Fruit fly (Drosophila melanogaster): Measurements from ENCODE around the gene CG5697.

The CG5697 gene

DNA sequence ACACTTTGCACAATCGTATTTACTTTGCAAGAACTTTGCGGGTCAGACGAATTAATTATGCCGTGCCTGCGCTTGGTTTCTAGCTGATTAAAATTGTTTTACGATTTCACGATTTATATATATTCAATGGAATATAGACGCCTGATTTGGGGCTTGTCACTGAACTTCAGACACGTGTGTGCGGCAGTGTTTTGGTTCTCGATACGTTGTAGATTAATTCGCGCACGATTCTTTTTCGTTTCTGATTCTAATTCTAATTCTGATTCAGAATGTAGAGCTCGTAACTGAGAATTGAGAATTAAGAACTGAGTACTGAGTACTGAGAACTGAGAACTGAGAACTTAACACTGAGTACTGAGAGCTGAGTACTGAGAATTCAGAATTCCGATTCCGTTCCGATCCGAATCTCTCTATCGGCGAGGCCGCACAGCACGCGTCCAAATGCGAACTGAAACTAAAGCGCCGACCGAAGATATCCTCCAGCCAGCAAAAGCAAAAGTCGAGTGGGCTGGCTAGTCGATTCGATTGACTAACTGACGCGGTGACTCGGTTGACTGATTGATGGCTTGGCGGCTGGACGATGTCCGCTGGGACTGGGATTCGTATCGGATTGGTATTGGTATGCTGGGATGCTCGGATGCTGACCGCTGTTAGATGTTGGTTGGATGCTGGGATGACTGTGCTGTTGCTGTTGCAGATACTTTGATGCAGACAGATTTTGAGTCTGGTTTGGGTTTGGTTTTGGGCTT lies 7.2 kb downstream of the CG5697 start:
- no peak for TF ChIP-seq noc (tag; optimal IDR thresholded peaks at IDR 0.05)

DNA sequence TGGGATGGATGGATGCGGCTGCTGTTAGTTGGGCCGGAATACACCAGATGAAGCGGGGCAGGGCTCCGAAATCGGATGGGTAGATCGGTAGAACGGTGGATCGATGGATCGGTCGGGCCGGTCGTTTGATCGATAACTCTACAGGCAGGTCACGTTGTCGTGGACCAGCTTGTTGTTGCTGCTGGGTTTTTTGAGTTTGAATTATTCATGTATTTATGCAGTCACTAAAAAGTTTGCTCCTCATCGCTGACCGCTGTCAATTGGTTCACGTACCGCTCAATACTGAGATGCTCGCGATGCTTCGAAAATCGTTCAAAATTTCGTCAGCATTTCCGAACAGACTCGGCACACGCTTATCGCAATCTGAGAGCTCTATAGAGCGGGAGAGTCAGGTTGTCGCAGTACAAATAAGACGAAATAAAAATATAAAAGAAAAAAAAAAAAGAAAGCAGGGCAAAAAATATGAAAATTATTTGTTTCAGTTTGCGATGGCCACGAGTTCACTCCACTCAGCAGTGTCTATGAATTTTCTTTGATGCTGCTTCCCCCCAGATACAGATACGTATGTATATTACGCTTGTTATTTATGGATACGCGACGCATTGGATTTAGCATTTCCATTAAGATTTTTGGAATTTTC lies 8.3 kb downstream of the CG5697 start, which contains the start of gene peg:
TSS of gene peg (minus strand) at position 262 of the 640 bp plus-strand sequence.
- no peak for TF ChIP-seq noc (tag; optimal IDR thresholded peaks at IDR 0.05)

DNA sequence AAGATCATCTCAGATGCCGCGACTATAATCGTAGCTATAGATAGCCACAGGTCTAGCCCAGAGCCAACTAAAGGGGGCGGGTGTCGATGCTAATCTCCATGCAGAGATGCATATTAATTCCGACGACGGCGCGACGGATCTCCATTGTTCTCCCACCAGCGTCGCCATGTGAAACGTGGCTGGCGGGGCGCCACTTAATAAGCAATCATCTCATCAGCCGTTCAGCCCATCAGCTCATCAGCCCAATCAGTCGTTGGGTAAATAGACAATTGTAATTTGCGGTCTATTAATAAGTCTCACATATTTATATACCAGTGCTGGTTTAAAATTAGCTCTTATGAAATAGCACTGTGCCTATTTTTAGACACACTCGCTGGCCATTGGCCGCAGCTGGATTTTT lies 9.8 kb downstream of the CG5697 start:
- TF ChIP-seq noc (tag; optimal IDR thresholded peaks at IDR 0.05), result no peak

DNA sequence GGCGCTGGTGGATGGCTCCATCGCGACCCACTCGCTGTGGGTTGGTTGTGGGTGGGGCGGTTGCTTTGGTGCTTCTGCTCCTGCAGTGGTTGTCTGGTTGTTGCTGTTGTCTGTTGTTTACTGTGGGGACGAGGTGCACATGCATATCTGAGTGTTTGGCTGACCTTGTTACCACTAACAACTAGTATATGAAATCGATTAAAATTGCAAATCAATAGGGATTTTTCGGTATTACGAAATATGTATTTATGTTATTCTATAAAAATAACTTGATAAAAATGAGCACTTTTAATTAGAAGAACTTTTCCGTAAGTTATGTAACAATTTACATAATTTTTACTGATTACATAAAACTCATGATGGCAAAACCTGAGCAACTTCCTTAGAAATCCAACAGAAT lies 26.6 kb downstream of the CG5697 start, which contains the start of gene Dhc93AB:
TSS of gene Dhc93AB (minus strand) at position 101 of the 400 bp plus-strand sequence.
- no peak for TF ChIP-seq noc (tag; optimal IDR thresholded peaks at IDR 0.05)

DNA sequence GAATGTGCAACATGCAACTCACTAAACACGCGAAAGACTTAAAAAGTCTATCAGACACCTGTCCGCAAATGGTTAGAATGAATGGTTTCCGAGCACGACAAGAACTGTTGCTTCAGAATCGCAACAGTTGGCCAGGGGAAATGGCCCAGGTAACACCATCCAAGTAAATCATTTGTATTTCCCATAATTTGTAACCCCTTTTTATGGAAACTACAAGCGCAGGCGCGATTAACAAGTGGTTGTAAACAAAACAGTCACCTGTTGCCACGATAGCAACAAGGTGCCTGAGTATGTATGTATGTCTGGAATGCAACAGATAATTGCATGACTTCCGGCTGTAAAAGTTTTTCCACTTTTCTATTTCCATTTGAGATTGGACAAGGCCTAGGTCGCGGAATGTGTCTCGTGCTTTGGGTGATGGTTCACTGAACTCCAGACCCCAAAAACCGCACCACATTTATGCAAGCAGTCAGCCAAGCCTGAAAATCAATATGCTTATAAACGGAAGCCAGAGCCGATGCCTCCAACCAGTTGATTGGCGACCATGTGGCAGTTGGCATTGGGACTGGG lies 27.9 kb downstream of the CG5697 start, which contains the start of gene CG12278:
TSS of gene CG12278 (plus strand) at position 520 of the 570 bp plus-strand sequence.
- TF ChIP-seq noc (tag; optimal IDR thresholded peaks at IDR 0.05), result no peak

DNA sequence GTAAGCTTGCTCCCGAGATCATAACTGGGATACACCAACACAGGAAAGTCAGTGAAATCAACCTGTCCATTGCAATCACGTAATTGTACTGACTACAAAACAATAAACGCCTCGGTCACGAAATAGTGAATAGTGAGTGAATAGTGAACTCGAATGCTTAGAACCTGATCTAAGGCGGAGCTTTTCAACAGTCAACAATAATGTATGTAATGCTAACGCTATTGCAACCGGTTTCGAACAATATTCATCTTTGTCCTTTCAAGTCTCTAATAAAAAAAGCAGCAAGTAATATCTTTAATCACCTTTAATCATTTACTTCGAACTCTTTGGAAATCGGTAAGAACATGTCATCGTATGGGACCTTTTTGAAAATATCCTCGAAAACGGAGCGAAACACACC lies 30.0 kb downstream of the CG5697 start, which contains the start of gene CG31189:
TSS of gene CG31189 (minus strand) at position 101 of the 400 bp plus-strand sequence.
- no peak for TF ChIP-seq noc (tag; optimal IDR thresholded peaks at IDR 0.05)

DNA sequence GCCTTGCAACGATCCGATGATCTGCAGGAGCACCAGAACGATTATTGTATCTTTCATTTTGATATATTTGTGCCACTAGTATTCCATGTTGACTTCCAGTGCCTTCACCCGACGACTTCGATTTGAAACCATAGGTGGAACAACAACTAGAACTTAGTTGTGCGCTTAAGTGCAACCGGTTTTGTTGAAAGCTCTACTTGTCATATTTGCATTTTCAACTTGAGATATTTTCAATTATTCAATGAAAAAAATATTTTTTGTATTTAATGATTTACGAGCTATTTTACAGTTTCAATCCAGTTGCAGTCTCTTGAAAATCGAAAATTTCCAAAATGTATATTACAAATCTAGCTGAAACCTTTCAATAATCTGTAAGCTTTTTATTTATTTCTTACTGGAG lies 31.2 kb downstream of the CG5697 start, which contains the start of gene CG31207:
TSS of gene CG31207 (minus strand) at position 101 of the 400 bp plus-strand sequence.
- TF ChIP-seq noc (tag; optimal IDR thresholded peaks at IDR 0.05), result no peak

DNA sequence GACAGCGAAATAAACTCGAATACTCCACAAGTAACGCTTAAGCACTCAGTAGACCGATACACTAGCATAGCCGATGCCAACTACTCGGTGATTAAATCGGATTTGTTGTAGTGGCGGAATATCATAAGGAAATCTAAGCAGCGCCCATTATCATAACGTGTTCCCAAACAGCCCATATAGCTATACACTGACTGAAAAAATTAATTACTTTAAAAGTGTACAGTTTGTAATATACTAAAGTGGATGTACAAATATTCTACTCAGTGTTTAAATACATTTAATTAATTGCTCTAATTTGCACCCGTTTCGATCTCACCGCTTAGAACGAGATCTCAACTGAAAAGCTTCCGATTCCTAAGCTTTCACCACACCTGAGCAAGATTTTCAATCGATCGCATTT lies 33.0 kb downstream of the CG5697 start, which contains the start of gene CG7079:
TSS of gene CG7079 (minus strand) at position 101 of the 400 bp plus-strand sequence.
- no peak for TF ChIP-seq noc (tag; optimal IDR thresholded peaks at IDR 0.05)

DNA sequence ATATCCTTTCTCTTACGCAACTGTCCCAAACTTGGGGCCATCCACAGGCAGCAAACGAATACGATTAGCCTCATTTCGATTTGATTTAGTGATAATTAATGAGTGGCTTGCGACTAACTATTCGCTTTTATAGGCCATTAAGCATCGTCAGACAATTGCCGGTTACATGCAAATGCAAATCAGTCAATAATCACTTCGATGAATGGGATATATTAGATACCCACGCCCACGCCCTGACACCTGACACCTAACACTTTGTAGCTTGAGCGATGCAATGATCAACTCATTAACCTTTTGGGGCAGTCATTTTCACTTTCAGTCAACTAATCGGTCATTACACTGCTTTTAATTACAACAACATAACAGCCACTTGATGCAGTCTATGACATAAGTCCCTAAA lies 35.1 kb downstream of the CG5697 start, which contains the start of gene Jhbp15:
TSS of gene Jhbp15 (minus strand) at position 101 of the 400 bp plus-strand sequence.
- no peak for TF ChIP-seq noc (tag; optimal IDR thresholded peaks at IDR 0.05)

DNA sequence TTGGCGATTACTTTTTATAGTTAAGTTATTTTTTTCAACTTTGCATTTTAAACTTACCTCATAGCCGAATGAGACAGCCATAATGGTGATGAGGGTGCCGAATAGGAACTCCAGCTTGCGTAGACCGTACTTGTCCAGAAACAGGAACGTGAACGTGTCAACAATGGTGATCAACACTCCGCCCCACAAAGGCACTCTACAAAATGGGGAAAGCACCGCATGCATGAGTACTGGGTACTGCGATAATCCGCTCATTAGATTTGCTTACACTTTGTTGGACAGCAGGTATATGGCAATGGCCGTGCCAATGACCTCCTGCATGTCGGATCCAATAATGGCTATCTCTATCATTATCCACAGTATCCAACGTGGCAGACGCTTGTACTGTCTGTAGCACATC lies 41.8 kb downstream of the CG5697 start:
- TF ChIP-seq noc (tag; optimal IDR thresholded peaks at IDR 0.05), result no peak

DNA sequence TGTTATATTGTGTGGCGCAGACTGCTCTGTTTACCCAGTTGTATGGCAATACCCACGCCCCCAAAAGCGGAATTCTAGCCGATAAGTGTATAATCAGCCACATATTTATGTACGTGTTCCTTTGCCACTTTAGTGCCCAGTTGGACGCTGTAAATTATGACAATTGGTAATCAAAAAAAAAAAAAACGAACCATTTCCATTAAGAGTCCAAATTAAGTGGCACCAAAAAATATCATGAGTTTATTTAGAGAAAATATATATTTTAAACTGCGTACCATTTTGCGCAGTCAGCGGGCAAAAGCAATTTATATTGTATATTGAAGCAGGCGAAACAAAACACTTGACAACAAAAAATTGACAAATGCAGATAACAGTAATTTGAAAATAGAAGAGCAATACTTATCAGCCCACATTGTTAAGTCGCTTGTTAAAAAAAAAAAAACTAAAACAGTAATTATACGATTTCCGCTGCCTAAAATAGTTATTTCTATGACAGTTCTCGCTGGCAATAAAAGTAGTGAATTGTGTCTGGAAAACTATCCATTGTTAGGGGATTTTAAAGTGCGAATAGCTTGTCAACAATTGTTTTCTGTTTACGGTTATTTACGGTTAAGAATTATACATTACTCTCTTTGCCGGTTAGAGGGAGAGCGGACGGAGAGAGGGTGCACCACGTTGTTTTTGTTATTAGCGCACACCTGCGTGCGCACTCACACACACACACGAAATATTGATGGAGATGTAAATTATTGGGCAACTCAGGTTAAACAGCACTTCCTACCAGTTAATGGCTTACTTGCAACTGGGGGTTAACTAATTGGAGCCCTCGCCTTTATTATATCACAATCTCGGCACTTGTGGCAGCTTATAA lies 44.0 kb downstream of the CG5697 start:
- no peak for TF ChIP-seq noc (tag; optimal IDR thresholded peaks at IDR 0.05)

DNA sequence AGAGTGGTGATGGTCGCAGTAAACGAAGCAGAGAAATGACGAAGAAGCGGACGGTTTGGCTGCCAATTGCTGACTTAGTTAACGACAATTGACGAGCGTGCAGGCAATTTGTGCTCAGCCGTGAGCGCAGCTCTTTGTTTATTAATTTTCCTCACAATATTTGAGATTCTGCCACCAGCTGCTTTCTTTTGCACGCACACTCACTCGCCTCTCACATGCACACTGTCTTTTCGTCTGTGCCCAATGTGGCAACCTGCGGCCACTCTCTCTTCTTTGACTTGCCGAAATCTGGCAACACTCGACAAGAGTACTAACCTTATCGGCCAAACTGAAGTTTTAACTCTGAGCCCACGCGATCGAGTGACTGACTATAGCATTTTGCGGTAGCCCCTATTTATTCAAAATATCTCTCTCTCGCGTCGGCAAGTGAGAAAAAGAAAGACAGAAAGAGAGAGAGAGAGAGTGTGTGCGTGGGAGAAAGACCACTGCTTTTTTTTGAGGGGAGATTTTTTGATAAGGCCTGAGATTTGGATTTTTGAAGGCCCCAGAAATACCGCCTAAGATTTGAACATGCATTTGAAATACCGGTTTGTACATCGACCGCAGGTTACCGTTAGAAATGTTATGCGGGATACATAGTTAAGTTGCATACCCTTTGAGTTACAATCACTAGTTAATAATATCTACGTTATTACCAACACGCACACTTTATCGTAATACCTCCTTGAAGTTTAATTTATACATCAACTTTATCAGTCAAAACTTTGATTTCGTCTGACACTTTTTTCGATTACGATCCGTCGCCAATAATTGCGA lies 44.9 kb downstream of the CG5697 start, which contains the start of gene Mvl:
TSS of gene Mvl (minus strand) at position 371 of the 816 bp plus-strand sequence.
- peak; percentile 21 for TF ChIP-seq noc (tag; optimal IDR thresholded peaks at IDR 0.05)

DNA sequence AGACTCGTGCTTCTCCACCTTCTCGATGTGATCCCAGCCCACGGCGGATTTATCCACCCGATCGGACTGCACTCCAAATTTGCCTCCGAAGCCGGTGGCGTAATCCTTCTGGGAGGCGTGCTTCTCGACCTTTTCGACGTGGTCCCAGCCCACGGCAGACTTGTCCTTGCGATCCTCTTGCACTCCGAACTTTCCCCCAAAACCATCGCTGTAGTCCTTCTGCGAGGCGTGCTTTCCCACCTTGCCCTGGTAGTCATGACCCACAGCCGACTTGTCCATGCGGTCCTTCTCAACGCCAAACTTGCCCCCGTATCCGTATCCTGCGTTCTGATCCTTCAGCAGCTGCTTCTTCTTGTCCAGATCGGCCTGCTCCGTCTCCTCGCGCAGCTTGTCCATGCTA lies 47.7 kb downstream of the CG5697 start:
- TF ChIP-seq noc (tag; optimal IDR thresholded peaks at IDR 0.05), result no peak
